Worm (Caenorhabditis elegans): ENCODE measurements around the gene R148.4.

R148.4 gene

ce11 chrIII:3174985-3175384 lies 3.6 kb downstream of the R148.4 start, which contains the start of gene R148.3 (continued):
- no peak for TF ChIP-seq aha-1 (tag; optimal IDR thresholded peaks at IDR 0.05)
- TF ChIP-seq dsc-1 (tag; optimal IDR thresholded peaks at IDR 0.05) = peak; percentile 43
- no peak for TF ChIP-seq zag-1 (tag; optimal IDR thresholded peaks at IDR 0.05)
- no peak for TF ChIP-seq fkh-10 (GFP tag; optimal IDR thresholded peaks at IDR 0.05)
- TF ChIP-seq unc-130 (tag; optimal IDR thresholded peaks at IDR 0.05) = peak; percentile 53
- no peak for TF ChIP-seq C34B4.2 (tag; optimal IDR thresholded peaks at IDR 0.05)
- TF ChIP-seq elt-3 (tag; optimal IDR thresholded peaks at IDR 0.05) = no peak
- no peak for TF ChIP-seq pag-3 (tag; optimal IDR thresholded peaks at IDR 0.05; ENCODE audit: borderline replicate concordance, insufficient read depth)
- TF ChIP-seq nhr-11 (tag; optimal IDR thresholded peaks at IDR 0.05) = no peak
- no peak for TF ChIP-seq ztf-4 (tag; optimal IDR thresholded peaks at IDR 0.05)
- TF ChIP-seq unc-98 (GFP tag; IDR thresholded peaks at IDR 0.05) = no peak
- TF ChIP-seq mdl-1 (tag; optimal IDR thresholded peaks at IDR 0.05) = peak in 1 of 2 experiments; percentile 61
- peak; percentile 48 for TF ChIP-seq tbx-2 (tag; optimal IDR thresholded peaks at IDR 0.05)
- TF ChIP-seq nhr-76 (tag; optimal IDR thresholded peaks at IDR 0.05) = no peak
- no peak for TF ChIP-seq ceh-8 (GFP tag; optimal IDR thresholded peaks at IDR 0.05)
- TF ChIP-seq ceh-63 (GFP tag; optimal IDR thresholded peaks at IDR 0.05) = no peak
- TF ChIP-seq ama-1 (optimal IDR thresholded peaks at IDR 0.05) = no peak
- peak in 1 of 2 experiments; percentile 31 for TF ChIP-seq ztf-11 (tag; optimal IDR thresholded peaks at IDR 0.05)
- TF ChIP-seq sup-37 (GFP tag; optimal IDR thresholded peaks at IDR 0.05) = no peak
- no peak for TF ChIP-seq pqm-1 (tag; optimal IDR thresholded peaks at IDR 0.05)
- no peak for TF ChIP-seq alr-1 (tag; optimal IDR thresholded peaks at IDR 0.05; ENCODE audit: borderline replicate concordance)
- TF ChIP-seq mab-9 (GFP tag; IDR thresholded peaks at IDR 0.05) = no peak
- TF ChIP-seq nhr-12 (tag; optimal IDR thresholded peaks at IDR 0.05) = no peak
- peak; percentile 59 for TF ChIP-seq nhr-47 (tag; optimal IDR thresholded peaks at IDR 0.05)
- no peak for TF ChIP-seq sptf-1 (tag; optimal IDR thresholded peaks at IDR 0.05)
- no peak for TF ChIP-seq efl-3 (GFP tag; optimal IDR thresholded peaks at IDR 0.05)
- no peak for TF ChIP-seq Y116A8C.19 (tag; optimal IDR thresholded peaks at IDR 0.05; ENCODE audit: borderline replicate concordance)
- no peak for TF ChIP-seq nhr-84 (tag; optimal IDR thresholded peaks at IDR 0.05)
- TF ChIP-seq C04F5.9 (tag; optimal IDR thresholded peaks at IDR 0.05) = no peak
- peak; percentile 36 to 50 for TF ChIP-seq efl-1 (optimal IDR thresholded peaks at IDR 0.05)
- TF ChIP-seq efl-1 (GFP tag; optimal IDR thresholded peaks at IDR 0.05 in 1 of 2) = peak; percentile 41 to 94

DNA sequence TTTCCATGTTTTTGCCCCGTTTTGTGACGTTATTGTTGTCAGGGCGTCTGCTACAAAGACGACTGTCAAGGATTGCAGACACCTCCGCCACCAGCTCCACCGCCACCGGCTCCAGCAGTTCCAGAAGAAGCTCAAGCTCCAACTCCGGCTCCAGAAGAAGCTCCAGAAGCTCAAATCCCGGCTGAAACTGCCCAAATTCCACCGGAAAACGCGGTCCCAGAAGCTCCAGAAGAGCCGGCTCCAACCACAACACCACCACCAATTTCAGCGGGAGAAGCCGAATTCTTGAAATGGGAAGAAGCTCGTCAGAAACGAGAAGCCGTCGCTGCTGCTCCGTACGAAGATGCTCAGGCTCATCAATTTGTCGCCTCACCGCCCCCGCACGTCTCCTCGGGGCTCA lies 5.4 kb downstream of the R148.4 start:
- no peak for TF ChIP-seq zag-1 (tag; optimal IDR thresholded peaks at IDR 0.05)
- TF ChIP-seq lir-3 (tag; optimal IDR thresholded peaks at IDR 0.05; ENCODE audit: poor library complexity) = no peak
- TF ChIP-seq C04F5.9 (tag; optimal IDR thresholded peaks at IDR 0.05) = no peak
- no peak for TF ChIP-seq unc-98 (GFP tag; IDR thresholded peaks at IDR 0.05)
- TF ChIP-seq nhr-28 (tag; optimal IDR thresholded peaks at IDR 0.05) = no peak
- no peak for TF ChIP-seq irx-1 (tag; optimal IDR thresholded peaks at IDR 0.05)
- TF ChIP-seq snu-23 (GFP tag; optimal IDR thresholded peaks at IDR 0.05) = no peak
- TF ChIP-seq efl-1 (optimal IDR thresholded peaks at IDR 0.05) = no peak
- TF ChIP-seq efl-1 (GFP tag; optimal IDR thresholded peaks at IDR 0.05 in 1 of 2) = no peak
- no peak for TF ChIP-seq elt-3 (tag; optimal IDR thresholded peaks at IDR 0.05)
- no peak for TF ChIP-seq mab-9 (GFP tag; IDR thresholded peaks at IDR 0.05)
- no peak for TF ChIP-seq lin-15B (tag; optimal IDR thresholded peaks at IDR 0.05)
- TF ChIP-seq hlh-17 (GFP tag; optimal IDR thresholded peaks at IDR 0.05; ENCODE audit: borderline replicate concordance) = no peak
- TF ChIP-seq ztf-11 (tag; optimal IDR thresholded peaks at IDR 0.05) = no peak
- no peak for TF ChIP-seq vab-15 (tag; optimal IDR thresholded peaks at IDR 0.05)
- no peak for TF ChIP-seq unc-30 (tag; optimal IDR thresholded peaks at IDR 0.05)
- TF ChIP-seq efl-3 (GFP tag; optimal IDR thresholded peaks at IDR 0.05) = no peak
- TF ChIP-seq ceh-90 (tag; optimal IDR thresholded peaks at IDR 0.05) = no peak

DNA sequence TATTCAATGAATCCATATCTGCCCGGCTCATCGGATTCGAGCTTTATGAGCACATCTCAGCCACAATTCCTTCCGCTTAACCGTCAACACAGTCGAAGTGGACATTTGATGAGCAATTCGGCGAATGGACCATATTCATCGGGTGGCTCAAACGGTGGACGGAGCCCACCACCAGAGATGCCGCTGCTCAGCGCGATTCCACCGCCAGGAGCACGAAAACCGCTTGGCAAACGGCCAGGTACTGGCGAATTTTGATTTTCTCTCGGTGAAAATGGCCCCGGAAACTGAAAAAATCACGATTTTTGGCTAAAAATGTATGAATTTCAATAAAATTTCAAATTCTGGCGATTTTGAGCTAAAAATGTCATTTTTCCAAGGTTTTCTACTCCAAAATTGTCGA lies 8.5 kb downstream of the R148.4 start:
- TF ChIP-seq jun-1 (tag; optimal IDR thresholded peaks at IDR 0.05) = no peak
- no peak for TF ChIP-seq ces-1 (GFP tag; optimal IDR thresholded peaks at IDR 0.05)
